Worm (Caenorhabditis elegans): ENCODE results near the gene C35B1.5.

DNA sequence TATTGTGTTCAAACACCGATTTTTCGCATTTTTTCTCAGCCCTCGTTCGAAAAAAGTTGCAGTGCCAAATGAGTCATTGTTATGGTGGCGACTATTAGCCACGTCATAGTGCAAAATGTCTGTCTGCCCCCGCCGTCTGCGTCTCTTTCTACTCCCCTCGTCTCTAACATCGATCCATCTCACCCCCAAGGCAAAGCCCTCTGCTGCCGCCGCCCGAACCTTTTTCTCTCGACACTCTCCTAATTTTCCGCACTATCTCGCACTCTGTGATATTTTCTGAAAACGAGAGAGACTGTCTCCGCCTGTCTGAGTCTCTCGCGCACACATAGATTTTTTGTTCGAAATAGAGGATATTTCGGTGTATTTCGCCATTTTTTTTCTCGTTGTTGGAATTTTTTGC lies 9.1 kb upstream of the C35B1.5 start:
- TF ChIP-seq lin-15B (tag; optimal IDR thresholded peaks at IDR 0.05): no peak
- TF ChIP-seq ztf-4 (tag; optimal IDR thresholded peaks at IDR 0.05): peak; percentile 70
- TF ChIP-seq lin-13 (GFP tag; optimal IDR thresholded peaks at IDR 0.05): peak; percentile 32
- TF ChIP-seq vab-15 (tag; optimal IDR thresholded peaks at IDR 0.05): no peak
- no peak for TF ChIP-seq ces-1 (GFP tag; optimal IDR thresholded peaks at IDR 0.05)
- peak in 1 of 2 experiments; percentile 45 for TF ChIP-seq mdl-1 (tag; optimal IDR thresholded peaks at IDR 0.05)
- TF ChIP-seq nhr-84 (tag; optimal IDR thresholded peaks at IDR 0.05): no peak
- TF ChIP-seq nhr-76 (tag; optimal IDR thresholded peaks at IDR 0.05): no peak
- peak in 2 of 6 experiments; percentile 19 to 36 for TF ChIP-seq elt-3 (tag; optimal IDR thresholded peaks at IDR 0.05)
- no peak for TF ChIP-seq sptf-1 (tag; optimal IDR thresholded peaks at IDR 0.05)
- TF ChIP-seq nhr-28 (tag; optimal IDR thresholded peaks at IDR 0.05): no peak
- TF ChIP-seq nhr-47 (tag; optimal IDR thresholded peaks at IDR 0.05): peak; percentile 87

Measured in whole organism, L1 larva.